Worm (Caenorhabditis elegans): ENCODE results near the gene R07B7.2.

DNA sequence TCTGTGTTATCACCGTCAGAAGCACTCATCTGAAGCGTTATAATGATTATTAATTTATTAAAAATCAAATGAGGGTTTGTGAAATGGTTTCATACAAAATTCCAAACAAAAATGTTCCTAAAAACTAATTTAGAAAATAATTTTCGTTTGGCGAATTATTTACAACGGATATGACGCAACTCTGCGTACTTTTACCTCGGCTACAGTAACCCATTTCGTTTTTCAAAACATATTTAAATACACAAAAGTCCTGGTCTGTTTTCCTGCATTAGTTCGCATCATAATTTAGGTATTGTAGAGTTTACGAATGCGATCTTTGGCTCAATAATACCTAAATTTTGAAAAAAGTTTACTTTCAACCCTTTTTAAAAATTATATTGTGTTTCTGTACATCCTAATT lies at the start of gene R07B7.2:
- TF ChIP-seq lin-15B (tag; optimal IDR thresholded peaks at IDR 0.05) (no peak), fkh-10 (GFP tag; optimal IDR thresholded peaks at IDR 0.05) (no peak), ceh-28 (tag; optimal IDR thresholded peaks at IDR 0.05) (no peak), ZK546.5 (tag; optimal IDR thresholded peaks at IDR 0.05) (no peak), pqm-1 (tag; optimal IDR thresholded peaks at IDR 0.05) (no peak), elt-1 (tag; optimal IDR thresholded peaks at IDR 0.05) (no peak), ztf-4 (tag; optimal IDR thresholded peaks at IDR 0.05) (no peak), elt-3 (tag; optimal IDR thresholded peaks at IDR 0.05) (no peak), nhr-12 (tag; optimal IDR thresholded peaks at IDR 0.05) (no peak)

Data from whole organism, L3 larva.